Worm (Caenorhabditis elegans) whole organism, L2 larva: ENCODE results near the gene Y37E11B.5.

Experiments
- C34F6.9 ChIP-seq: fragments of 150-350 bp; optimal IDR thresholded peaks from 2 replicates; lab custom pipeline; 2014; ENCODE audit warnings: missing biosample characterization, missing genetic modification characterization
- F13H6.1 ChIP-seq: sonication (generic microtip); optimal IDR thresholded peaks from 2 replicates; lab custom pipeline; 2016; ENCODE audit warnings: missing genetic modification characterization, missing compliant biosample characterization
- R02D3.7 ChIP-seq: fragments of 150-350 bp; optimal IDR thresholded peaks from 2 replicates; lab custom pipeline; 2014; ENCODE audit warnings: missing biosample characterization, missing genetic modification characterization
- ZK546.5 ChIP-seq: sonication (generic microtip); optimal IDR thresholded peaks from 2 replicates; lab custom pipeline; 2017; ENCODE audit warnings: missing biosample characterization, missing genetic modification characterization
- alr-1 ChIP-seq: fragments of 150-350 bp; optimal IDR thresholded peaks from 2 replicates; lab custom pipeline; 2014; ENCODE audit warnings: missing biosample characterization, missing genetic modification characterization
- aly-2 ChIP-seq: fragments of 150-350 bp; optimal IDR thresholded peaks from 2 replicates; lab custom pipeline; 2014; ENCODE audit warnings: missing biosample characterization, missing genetic modification characterization
- ama-1 ChIP-seq: fragments of 150-350 bp; optimal IDR thresholded peaks from 2 replicates; lab custom pipeline; 2018; ENCODE audit warnings: inconsistent platforms
- blmp-1 ChIP-seq: sonication (generic microtip); optimal IDR thresholded peaks from 2 replicates; lab custom pipeline; 2017; ENCODE audit warnings: missing genetic modification characterization, mild to moderate bottlenecking, missing compliant biosample characterization, antibody characterized with exemption, moderate library complexity; ENCODE audit not compliant: insufficient read depth
- ceh-82 ChIP-seq: fragments of 150-350 bp; optimal IDR thresholded peaks from 2 replicates; lab custom pipeline; 2014; ENCODE audit warnings: missing biosample characterization, missing genetic modification characterization
- crh-2 ChIP-seq: sonication (generic microtip); optimal IDR thresholded peaks from 2 replicates; lab custom pipeline; 2017; ENCODE audit warnings: missing biosample characterization, missing genetic modification characterization
- dmd-4 ChIP-seq: sonication (generic microtip); optimal IDR thresholded peaks from 2 replicates; lab custom pipeline; 2017; ENCODE audit warnings: missing biosample characterization, missing genetic modification characterization
- egl-27 ChIP-seq: sonication (generic microtip); optimal IDR thresholded peaks from 3 replicates; lab custom pipeline; 2017; ENCODE audit warnings: missing biosample characterization, missing genetic modification reagents, missing genetic modification characterization
- elt-1 ChIP-seq: fragments of 150-350 bp; optimal IDR thresholded peaks from 2 replicates; lab custom pipeline; 2014; ENCODE audit warnings: missing biosample characterization, missing genetic modification characterization
- elt-3 ChIP-seq: sonication (generic microtip); optimal IDR thresholded peaks from 2 replicates; lab custom pipeline; 2017; ENCODE audit warnings: missing biosample characterization, missing genetic modification characterization
- gmeb-1 ChIP-seq: fragments of 150-350 bp; optimal IDR thresholded peaks from 2 replicates; lab custom pipeline; 2014; ENCODE audit warnings: missing biosample characterization, missing genetic modification characterization
- lin-11 ChIP-seq: fragments of 150-350 bp; sonication (generic microtip); optimal IDR thresholded peaks from 2 replicates; lab custom pipeline; 2014; ENCODE audit warnings: missing biosample characterization, missing genetic modification characterization, inconsistent platforms, mixed read lengths
- lin-13 ChIP-seq: fragments of 150-350 bp; optimal IDR thresholded peaks from 2 replicates; lab custom pipeline; 2014; ENCODE audit warnings: missing biosample characterization, missing genetic modification reagents, missing genetic modification characterization
- lsy-2 ChIP-seq, 2 experiments: fragments of 150-350 bp in 1 of 2; sonication (generic microtip) in 1 of 2; optimal IDR thresholded peaks; 2 replicates each; lab custom pipeline; 2014 to 2017; ENCODE audit warnings: missing biosample characterization in 2 of 2, missing genetic modification characterization in 2 of 2
- mab-5 ChIP-seq: fragments of 150-350 bp; optimal IDR thresholded peaks from 2 replicates; lab custom pipeline; 2014; ENCODE audit warnings: missing biosample characterization, missing genetic modification characterization
- mbf-1 ChIP-seq: sonication (generic microtip); optimal IDR thresholded peaks from 2 replicates; lab custom pipeline; 2017; ENCODE audit warnings: missing biosample characterization, missing genetic modification characterization
- nhr-10 ChIP-seq: sonication (generic microtip); optimal IDR thresholded peaks from 2 replicates; lab custom pipeline; 2017; ENCODE audit warnings: missing biosample characterization, missing genetic modification characterization
- nhr-11 ChIP-seq: fragments of 150-350 bp; optimal IDR thresholded peaks from 2 replicates; lab custom pipeline; 2014; ENCODE audit warnings: missing biosample characterization, missing genetic modification characterization
- nhr-12 ChIP-seq: fragments of 150-350 bp; optimal IDR thresholded peaks from 2 replicates; lab custom pipeline; 2014; ENCODE audit warnings: missing biosample characterization, missing genetic modification characterization
- nhr-21 ChIP-seq: fragments of 150-350 bp; optimal IDR thresholded peaks from 2 replicates; lab custom pipeline; 2014; ENCODE audit warnings: missing biosample characterization, missing genetic modification characterization
- nhr-23 ChIP-seq: fragments of 150-350 bp; optimal IDR thresholded peaks from 2 replicates; lab custom pipeline; 2014; ENCODE audit warnings: missing biosample characterization, missing genetic modification reagents, missing genetic modification characterization
- nhr-237 ChIP-seq: fragments of 150-350 bp; optimal IDR thresholded peaks from 2 replicates; lab custom pipeline; 2014; ENCODE audit warnings: missing biosample characterization, missing genetic modification characterization
- nhr-25 ChIP-seq: fragments of 150-350 bp; sonication (generic microtip); optimal IDR thresholded peaks from 3 replicates; lab custom pipeline; 2014; ENCODE audit warnings: missing biosample characterization, missing genetic modification characterization
- nhr-77 ChIP-seq: fragments of 150-350 bp; optimal IDR thresholded peaks from 2 replicates; lab custom pipeline; 2014; ENCODE audit warnings: missing biosample characterization, missing genetic modification characterization
- sem-4 ChIP-seq: fragments of 150-350 bp; optimal IDR thresholded peaks from 2 replicates; lab custom pipeline; 2014; ENCODE audit warnings: missing biosample characterization, missing genetic modification reagents, missing genetic modification characterization
- skn-1 ChIP-seq: sonication (generic microtip); optimal IDR thresholded peaks from 2 replicates; lab custom pipeline; 2017; ENCODE audit warnings: missing biosample characterization, missing genetic modification characterization
- snpc-4 ChIP-seq: fragments of 150-350 bp; optimal IDR thresholded peaks from 2 replicates; lab custom pipeline; 2014; ENCODE audit warnings: missing biosample characterization, missing genetic modification characterization
- unc-39 ChIP-seq: fragments of 150-350 bp; optimal IDR thresholded peaks from 2 replicates; lab custom pipeline; 2014; ENCODE audit warnings: missing biosample characterization, missing genetic modification characterization
- unc-55 ChIP-seq: fragments of 150-350 bp; sonication (generic microtip); optimal IDR thresholded peaks from 3 replicates; lab custom pipeline; 2014; ENCODE audit warnings: missing biosample characterization, missing genetic modification reagents, missing genetic modification characterization
- unc-62 ChIP-seq: fragments of 150-350 bp; optimal IDR thresholded peaks from 2 replicates; lab custom pipeline; 2014; ENCODE audit warnings: missing biosample characterization, missing genetic modification reagents, missing genetic modification characterization
- zag-1 ChIP-seq: fragments of 150-350 bp; optimal IDR thresholded peaks from 2 replicates; lab custom pipeline; 2014; ENCODE audit warnings: missing biosample characterization, missing genetic modification characterization
- ztf-11 ChIP-seq: sonication (generic microtip); optimal IDR thresholded peaks from 2 replicates; lab custom pipeline; 2017; ENCODE audit warnings: missing biosample characterization, missing genetic modification characterization
- ztf-4 ChIP-seq: fragments of 150-350 bp; optimal IDR thresholded peaks from 2 replicates; lab custom pipeline; 2014; ENCODE audit warnings: missing biosample characterization, missing genetic modification characterization

The Y37E11B.5 gene

DNA sequence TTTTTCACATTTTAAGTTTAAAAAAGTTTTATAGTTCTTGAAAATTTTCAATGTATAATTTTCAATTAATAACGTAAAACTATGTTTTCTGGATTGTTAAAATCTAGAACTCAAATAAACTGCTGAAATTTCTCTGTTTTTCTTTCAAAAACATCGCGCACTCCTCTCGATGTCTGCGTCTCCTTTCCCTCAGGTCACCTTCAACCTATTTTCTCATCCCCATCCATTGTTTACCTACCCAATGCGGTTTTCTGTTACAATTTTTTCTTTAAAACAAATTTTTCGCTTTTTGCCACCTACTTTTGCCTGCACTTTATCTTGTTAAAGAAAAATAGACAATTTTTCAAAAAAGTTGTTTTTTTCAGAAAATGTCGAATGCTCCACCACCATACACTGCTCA is 34.9 kb upstream of the Y37E11B.5 start, which contains the start of gene ZC416.2:
Gene ZC416.2 (plus strand): TSS at position 366 of the 400 bp plus-strand sequence.
- TF ChIP-seq unc-55 (GFP tag; lab: Kevin White, UChicago) = no peak
- TF ChIP-seq R02D3.7 = no peak
- no peak for TF ChIP-seq nhr-12 (tag; lab: Kevin White, UChicago)
- no peak for TF ChIP-seq ama-1 (lab: Kevin White, UChicago)
- TF ChIP-seq nhr-237 (tag; lab: Kevin White, UChicago) = no peak
- TF ChIP-seq F13H6.1 (tag; lab: Kevin White, UChicago) = peak; percentile 9
- TF ChIP-seq skn-1 (tag; lab: Kevin White, UChicago) = no peak
- TF ChIP-seq mbf-1 = no peak

DNA sequence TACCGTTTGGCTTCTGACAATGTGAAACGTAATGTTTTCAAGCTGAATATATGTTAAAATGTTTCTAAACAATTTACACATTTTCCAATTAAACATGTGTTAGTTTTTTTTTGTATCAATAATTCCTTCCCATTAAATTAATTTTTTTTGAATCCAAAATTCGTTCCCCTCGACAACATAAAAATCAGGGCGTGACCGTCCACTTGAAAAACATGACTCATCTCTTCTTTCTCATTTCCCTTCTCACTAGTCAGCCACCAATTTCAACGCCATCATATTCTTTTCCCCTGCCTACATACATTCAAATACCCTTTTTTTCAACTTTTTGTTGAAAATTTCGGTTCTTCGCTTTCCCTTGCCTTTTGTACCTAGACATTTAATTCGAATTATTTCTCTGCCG is 34.1 kb upstream of the Y37E11B.5 start:
- TF ChIP-seq nhr-25 (tag; lab: Kevin White, UChicago) = no peak
- TF ChIP-seq elt-3 = no peak
- TF ChIP-seq sem-4 = no peak
- TF ChIP-seq snpc-4 = no peak
- TF ChIP-seq egl-27 (tag; lab: Kevin White, UChicago) = no peak
- TF ChIP-seq ceh-82 (tag; lab: Kevin White, UChicago) = no peak
- no peak for TF ChIP-seq lsy-2 (tag; optimal IDR thresholded peaks at IDR 0.05; lab: Kevin White, UChicago)
- no peak for TF ChIP-seq ztf-4 (tag; lab: Kevin White, UChicago)
- TF ChIP-seq aly-2 (tag; lab: Kevin White, UChicago) = no peak
- TF ChIP-seq nhr-11 (tag; lab: Kevin White, UChicago) = no peak
- TF ChIP-seq unc-55 (GFP tag; lab: Kevin White, UChicago) = no peak
- no peak for TF ChIP-seq lin-11 (tag; lab: Kevin White, UChicago)
- TF ChIP-seq nhr-23 (tag; lab: Kevin White, UChicago) = no peak
- TF ChIP-seq skn-1 (tag; lab: Kevin White, UChicago) = no peak
- no peak for TF ChIP-seq alr-1 (tag; lab: Kevin White, UChicago)
- TF ChIP-seq mbf-1 = no peak
- no peak for TF ChIP-seq zag-1 (tag; lab: Kevin White, UChicago)
- TF ChIP-seq crh-2 (tag; lab: Kevin White, UChicago) = no peak
- TF ChIP-seq ZK546.5 (tag; lab: Kevin White, UChicago) = no peak
- TF ChIP-seq blmp-1 (tag; lab: Kevin White, UChicago) = no peak

DNA sequence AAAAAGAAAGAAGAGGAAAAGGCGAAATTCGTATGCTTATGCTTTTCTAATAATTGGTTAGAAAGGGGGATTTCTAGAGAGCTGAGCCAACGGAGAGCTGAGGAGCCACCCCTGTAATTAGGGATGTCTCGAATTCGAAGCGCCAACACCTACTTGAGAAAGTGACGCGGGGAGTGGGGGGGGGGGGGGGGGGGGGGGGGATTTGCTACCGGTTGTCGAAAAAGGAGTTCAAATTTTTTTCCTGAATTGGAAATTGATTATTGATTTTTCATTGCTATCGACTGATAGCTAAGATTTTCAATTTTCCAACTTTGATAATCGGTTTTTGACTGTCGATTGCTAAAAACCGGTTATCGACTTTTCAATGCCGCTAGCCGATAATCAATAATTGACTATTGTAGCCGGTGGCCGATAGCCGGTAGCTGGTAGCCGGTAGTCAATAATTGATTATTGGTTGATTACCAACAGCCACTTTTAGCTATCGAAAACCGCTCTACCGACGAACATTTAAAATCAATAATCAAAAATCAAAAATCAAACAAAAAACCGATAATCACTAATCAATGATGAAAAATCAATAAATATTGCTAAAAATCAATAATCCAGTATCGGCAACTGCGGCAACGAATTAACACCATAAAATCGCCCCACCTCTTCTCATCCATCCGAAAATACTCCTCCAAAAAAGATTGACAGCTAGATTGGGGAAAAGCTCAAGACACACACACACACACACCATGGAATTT is 30.7 kb upstream of the Y37E11B.5 start:
- TF ChIP-seq nhr-237 (tag; lab: Kevin White, UChicago) (no peak), lin-13 (GFP tag; lab: Kevin White, UChicago) (no peak), R02D3.7 (no peak), nhr-10 (tag; lab: Kevin White, UChicago) (no peak), lsy-2 (tag; optimal IDR thresholded peaks at IDR 0.05; lab: Kevin White, UChicago) (no peak), F13H6.1 (tag; lab: Kevin White, UChicago) (no peak), nhr-11 (tag; lab: Kevin White, UChicago) (no peak), nhr-23 (tag; lab: Kevin White, UChicago) (no peak), dmd-4 (no peak), nhr-21 (no peak), nhr-25 (tag; lab: Kevin White, UChicago) (no peak)
- TF ChIP-seq, all 48 proteins: peak for 0

DNA sequence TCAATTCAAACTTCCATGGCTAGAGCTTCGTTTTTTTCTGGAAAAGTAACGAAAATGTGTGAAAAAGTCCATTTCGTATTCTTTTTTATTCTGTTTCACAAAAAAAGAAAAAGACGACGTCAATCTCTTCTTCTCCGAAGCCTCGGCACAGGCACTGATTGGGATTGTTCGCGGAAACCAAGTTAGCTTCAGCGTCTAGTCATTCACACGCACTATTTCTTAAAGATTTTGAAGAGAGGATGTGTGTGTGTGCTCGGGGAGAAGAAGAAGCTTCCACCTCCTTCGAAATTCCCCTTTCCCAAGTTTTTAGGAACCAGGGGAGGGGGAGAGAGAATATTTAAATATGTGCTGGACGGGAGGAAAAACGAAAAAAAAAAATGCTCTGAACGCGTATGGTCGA is 28.1 kb upstream of the Y37E11B.5 start:
- TF ChIP-seq elt-1 (tag; lab: Kevin White, UChicago) (no peak), gmeb-1 (tag; lab: Kevin White, UChicago) (no peak), nhr-77 (no peak), C34F6.9 (peak; percentile 16), unc-62 (GFP tag; lab: Kevin White, UChicago) (no peak)

DNA sequence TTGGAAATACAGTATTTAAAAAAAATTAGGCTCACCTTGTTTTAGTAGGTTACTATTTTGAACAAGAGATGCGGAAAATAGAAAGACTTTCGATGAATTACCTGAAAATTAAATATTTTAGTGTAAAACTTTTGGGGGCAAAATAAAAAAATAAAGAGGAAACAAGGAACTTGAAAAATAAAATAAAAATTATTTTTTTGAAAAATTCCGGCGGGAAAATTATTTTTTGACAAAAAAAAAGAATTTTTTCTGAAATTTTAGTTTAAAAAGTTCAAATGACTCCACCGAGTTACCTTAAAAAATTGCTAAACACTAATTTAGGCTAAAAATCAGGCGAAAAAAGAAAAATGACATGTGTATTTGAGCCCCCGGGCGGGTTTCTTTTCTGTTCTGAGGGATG is 26.2 kb upstream of the Y37E11B.5 start, which contains the start of the genes cha-1 and unc-17:
Gene cha-1 (minus strand): TSS at position 101 of the 400 bp plus-strand sequence.
Gene unc-17 (minus strand): TSS at position 103 of the 400 bp plus-strand sequence.
- TF ChIP-seq elt-1 (tag; lab: Kevin White, UChicago) = no peak
- no peak for TF ChIP-seq ZK546.5 (tag; lab: Kevin White, UChicago)
- no peak for TF ChIP-seq mab-5 (tag; lab: Kevin White, UChicago)
- TF ChIP-seq unc-39 (tag; lab: Kevin White, UChicago) = no peak
- TF ChIP-seq ztf-11 (tag; lab: Kevin White, UChicago) = no peak
- TF ChIP-seq nhr-11 (tag; lab: Kevin White, UChicago) = no peak
